Worm (Caenorhabditis elegans): ENCODE data around the gene Y43C5A.3.

Gene Y43C5A.3

DNA sequence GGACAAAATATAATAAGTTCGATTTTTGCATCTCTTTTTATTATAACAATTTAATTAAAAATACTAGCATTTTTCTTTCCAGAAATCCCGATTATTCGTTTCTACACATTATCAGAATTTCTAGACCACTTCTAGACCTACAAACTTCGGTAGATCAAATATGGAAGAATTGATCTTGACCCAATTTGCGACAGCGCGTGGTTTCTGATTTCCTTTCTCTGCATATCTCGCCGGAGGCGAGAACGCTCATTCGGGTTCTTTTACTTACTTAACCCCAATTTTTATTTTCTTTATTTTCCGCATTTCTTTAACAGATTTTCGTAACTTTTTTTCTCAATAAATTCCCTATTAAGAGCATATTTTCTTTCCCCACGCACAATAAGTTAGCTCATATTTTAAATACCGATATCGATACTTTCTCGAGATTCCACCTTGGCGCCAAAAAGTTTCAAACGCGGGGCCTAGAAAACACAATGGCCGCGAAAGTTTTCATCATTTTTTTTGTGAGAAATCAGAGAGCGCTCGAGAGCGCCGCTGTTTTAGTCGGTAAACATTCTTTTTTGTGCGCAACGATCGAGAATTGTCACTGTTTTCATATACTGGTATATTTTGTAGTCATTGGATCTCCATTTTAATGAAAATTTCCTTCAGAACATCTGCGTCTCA is 31.2 kb upstream of the Y43C5A.3 start (continued):
- TF ChIP-seq nhr-27 (tag; optimal IDR thresholded peaks at IDR 0.05): no peak
- TF ChIP-seq sea-2 (GFP tag; IDR thresholded peaks at IDR 0.05): no peak
- no peak for TF ChIP-seq ceh-58 (GFP tag; IDR thresholded peaks at IDR 0.05)
- TF ChIP-seq C17E4.6 (GFP tag; IDR thresholded peaks at IDR 0.05): no peak
- TF ChIP-seq Y53F4B.3 (GFP tag; IDR thresholded peaks at IDR 0.05): no peak
- peak; percentile 64 for TF ChIP-seq xnd-1 (tag; optimal IDR thresholded peaks at IDR 0.05)
- no peak for TF ChIP-seq B0019.2 (GFP tag; conservative IDR thresholded peaks at IDR 0.05)
- no peak for TF ChIP-seq cebp-2 (GFP tag; IDR thresholded peaks at IDR 0.05)
- no peak for TF ChIP-seq F57A8.1 (GFP tag; optimal IDR thresholded peaks at IDR 0.05)
- TF ChIP-seq lag-1 (GFP tag; IDR thresholded peaks at IDR 0.05): no peak
- TF ChIP-seq pha-4 (tag; optimal IDR thresholded peaks at IDR 0.05): no peak
- no peak for TF ChIP-seq sdz-38 (tag; optimal IDR thresholded peaks at IDR 0.05)
- TF ChIP-seq F22D6.2 (tag; optimal IDR thresholded peaks at IDR 0.05): no peak
- TF ChIP-seq let-607 (tag; optimal IDR thresholded peaks at IDR 0.05): no peak
- TF ChIP-seq egl-44 (GFP tag; IDR thresholded peaks at IDR 0.05): no peak
- no peak for TF ChIP-seq cebp-1 (GFP tag; IDR thresholded peaks at IDR 0.05)
- no peak for TF ChIP-seq cebp-1 (tag; optimal IDR thresholded peaks at IDR 0.05)
- no peak for TF ChIP-seq tbp1 (GFP tag; optimal IDR thresholded peaks at IDR 0.05)
- TF ChIP-seq mel-28 (tag; optimal IDR thresholded peaks at IDR 0.05; ENCODE audit: borderline replicate concordance): no peak
- no peak for TF ChIP-seq F39B2.1 (GFP tag; IDR thresholded peaks at IDR 0.05)
- no peak for TF ChIP-seq lir-1 (GFP tag; conservative IDR thresholded peaks at IDR 0.05)
- TF ChIP-seq tlf-1 (GFP tag; optimal IDR thresholded peaks at IDR 0.05): no peak
- TF ChIP-seq lsl-1 (GFP tag; optimal IDR thresholded peaks at IDR 0.05): peak; percentile 20
- no peak for TF ChIP-seq ets-4 (GFP tag; optimal IDR thresholded peaks at IDR 0.05)
- no peak for TF ChIP-seq dpff-1 (tag; optimal IDR thresholded peaks at IDR 0.05)
- TF ChIP-seq K11D2.4 (GFP tag; IDR thresholded peaks at IDR 0.05): no peak
- TF ChIP-seq let-526 (GFP tag; IDR thresholded peaks at IDR 0.05): no peak
- no peak for TF ChIP-seq nfya-2 (GFP tag; IDR thresholded peaks at IDR 0.05)
- TF ChIP-seq Y67H2A.10 (GFP tag; conservative IDR thresholded peaks at IDR 0.05): no peak
- TF ChIP-seq rec-8 (tag; optimal IDR thresholded peaks at IDR 0.05): no peak
- no peak for TF ChIP-seq rpc-1 (optimal IDR thresholded peaks at IDR 0.05)
- TF ChIP-seq rpc-1 (tag; optimal IDR thresholded peaks at IDR 0.05): no peak
- no peak for TF ChIP-seq ztf-28 (GFP tag; IDR thresholded peaks at IDR 0.05)
- peak in 1 of 3 experiments; percentile 59 for TF ChIP-seq lin-35 (GFP tag; optimal IDR thresholded peaks at IDR 0.05)
- no peak for TF ChIP-seq ama-1 (optimal IDR thresholded peaks at IDR 0.05)
- TF ChIP-seq ama-1 (GFP tag; optimal IDR thresholded peaks at IDR 0.05): no peak
- no peak for TF ChIP-seq ceh-79 (tag; optimal IDR thresholded peaks at IDR 0.05)
- TF ChIP-seq nhr-179 (tag; optimal IDR thresholded peaks at IDR 0.05): no peak
- TF ChIP-seq chd-7 (tag; optimal IDR thresholded peaks at IDR 0.05): no peak
- TF ChIP-seq aptf-3 (GFP tag; IDR thresholded peaks at IDR 0.05): no peak
- TF ChIP-seq mxl-1 (tag; optimal IDR thresholded peaks at IDR 0.05): no peak
- TF ChIP-seq B0035.1 (tag; optimal IDR thresholded peaks at IDR 0.05): no peak
- TF ChIP-seq B0261.1 (tag; optimal IDR thresholded peaks at IDR 0.05): no peak
- TF ChIP-seq attf-6 (GFP tag; IDR thresholded peaks at IDR 0.05): no peak
- no peak for TF ChIP-seq hrde-1 (tag; optimal IDR thresholded peaks at IDR 0.05; ENCODE audit: borderline replicate concordance)
- no peak for TF ChIP-seq bed-1 (GFP tag; IDR thresholded peaks at IDR 0.05)
- TF ChIP-seq rcor-1 (GFP tag; IDR thresholded peaks at IDR 0.05): no peak
- TF ChIP-seq snpc-3.4 (tag; optimal IDR thresholded peaks at IDR 0.05): no peak
- TF ChIP-seq tbx-9 (tag; optimal IDR thresholded peaks at IDR 0.05; ENCODE audit: borderline replicate concordance): no peak

Data from whole organism, young adult.